Fruit fly (Drosophila melanogaster) Kc167 (cell line): ENCODE data around the gene CG3251.

Experiments used
- Myc ChIP-seq: fragments of >200 bp; optimal IDR thresholded peaks from 2 replicates; lab custom pipeline; 2017; ENCODE audit warnings: missing external identifiers
- Sin3A ChIP-seq: fragments of >200 bp; optimal IDR thresholded peaks from 2 replicates; lab custom pipeline; 2018; ENCODE audit warnings: missing external identifiers
- h ChIP-seq: fragments of >200 bp; optimal IDR thresholded peaks from 3 replicates; lab custom pipeline; 2018; ENCODE audit warnings: missing external identifiers
- psq ChIP-seq: fragments of >200 bp; optimal IDR thresholded peaks from 2 replicates; lab custom pipeline; 2017; ENCODE audit warnings: missing external identifiers
- ttk ChIP-seq: sonication (Bioruptor generic); optimal IDR thresholded peaks from 2 replicates; lab custom pipeline; 2017; ENCODE audit warnings: missing external identifiers

dm6 chr2L:4690602-4691001, at the start of gene CG3251:
- TF ChIP-seq Sin3A (lab: Kevin White, UChicago) (no peak), Myc (lab: Kevin White, UChicago) (no peak), psq (lab: Kevin White, UChicago) (no peak), h (lab: Kevin White, UChicago) (no peak), ttk (lab: Kevin White, UChicago) (no peak)
